Fruit fly (Drosophila melanogaster): ENCODE results near the gene sick.

dm6 chr2L:19784827-19785569 is 11.2 kb upstream of the sick start:
- TF ChIP-seq psq (optimal IDR thresholded peaks at IDR 0.05): no peak
- no peak for TF ChIP-seq EcR (GFP tag; optimal IDR thresholded peaks at IDR 0.05)
- no peak for TF ChIP-seq Dll (optimal IDR thresholded peaks at IDR 0.05)
- no peak for TF ChIP-seq CG8478 (optimal IDR thresholded peaks at IDR 0.05)

All from whole organism.